Worm (Caenorhabditis elegans) whole organism, L3 larva: ENCODE measurements around the gene nhr-271.

Source experiments
- ZK546.5 ChIP-seq: sonication (generic microtip); optimal IDR thresholded peaks from 2 replicates; lab custom pipeline; 2017; ENCODE audit warnings: missing biosample characterization, missing genetic modification characterization
- ceh-82 ChIP-seq: fragments of 150-350 bp; optimal IDR thresholded peaks from 2 replicates; lab custom pipeline; 2014; ENCODE audit warnings: missing biosample characterization, missing genetic modification characterization
- ceh-9 ChIP-seq: sonication (generic microtip); optimal IDR thresholded peaks from 2 replicates; lab custom pipeline; 2018; ENCODE audit warnings: missing biosample characterization, missing genetic modification characterization
- daf-12 ChIP-seq: fragments of 150-350 bp; optimal IDR thresholded peaks from 2 replicates; lab custom pipeline; 2014; ENCODE audit warnings: missing biosample characterization, missing genetic modification reagents, missing genetic modification characterization
- egl-5 ChIP-seq: fragments of 150-350 bp; optimal IDR thresholded peaks from 2 replicates; lab custom pipeline; 2017; ENCODE audit warnings: missing biosample characterization, missing genetic modification reagents, missing genetic modification characterization, inconsistent platforms
- elt-1 ChIP-seq: fragments of 150-350 bp; optimal IDR thresholded peaks from 2 replicates; lab custom pipeline; 2014; ENCODE audit warnings: missing biosample characterization, missing genetic modification characterization
- elt-2 ChIP-seq: sonication (generic microtip); optimal IDR thresholded peaks from 2 replicates; lab custom pipeline; 2016; ENCODE audit warnings: missing genetic modification reagents, mild to moderate bottlenecking, missing genetic modification characterization, missing compliant biosample characterization
- fkh-10 ChIP-seq: sonication (generic microtip); optimal IDR thresholded peaks from 2 replicates; lab custom pipeline; 2017; ENCODE audit warnings: missing biosample characterization, missing genetic modification reagents, missing genetic modification characterization
- fkh-2 ChIP-seq: fragments of 150-350 bp; optimal IDR thresholded peaks from 2 replicates; lab custom pipeline; 2014; ENCODE audit warnings: missing biosample characterization, missing genetic modification reagents, missing genetic modification characterization
- hmg-11 ChIP-seq: sonication (generic microtip); optimal IDR thresholded peaks from 2 replicates; lab custom pipeline; 2016; ENCODE audit warnings: missing genetic modification characterization, missing compliant biosample characterization
- jun-1 ChIP-seq: fragments of 150-350 bp; optimal IDR thresholded peaks from 2 replicates; lab custom pipeline; 2014; ENCODE audit warnings: missing biosample characterization, missing genetic modification reagents, missing genetic modification characterization
- lin-15B ChIP-seq: fragments of 150-350 bp; optimal IDR thresholded peaks from 2 replicates; lab custom pipeline; 2014; ENCODE audit warnings: missing biosample characterization, missing genetic modification characterization
- lin-39 ChIP-seq: fragments of 150-350 bp; optimal IDR thresholded peaks from 2 replicates; lab custom pipeline; 2018; ENCODE audit warnings: missing biosample characterization, missing genetic modification reagents, missing genetic modification characterization
- mdl-1 ChIP-seq: fragments of 150-350 bp; optimal IDR thresholded peaks from 2 replicates; lab custom pipeline; 2014; ENCODE audit warnings: missing biosample characterization, missing genetic modification characterization
- nfya-1 ChIP-seq: sonication (generic microtip); optimal IDR thresholded peaks from 2 replicates; lab custom pipeline; 2017; ENCODE audit warnings: missing genetic modification characterization, mild to moderate bottlenecking, missing compliant biosample characterization, antibody characterized with exemption, moderate library complexity; ENCODE audit not compliant: insufficient read depth
- nhr-23 ChIP-seq: fragments of 150-350 bp; optimal IDR thresholded peaks from 2 replicates; lab custom pipeline; 2014; ENCODE audit warnings: missing biosample characterization, missing genetic modification reagents, missing genetic modification characterization
- nhr-25 ChIP-seq: sonication (generic microtip); optimal IDR thresholded peaks from 2 replicates; lab custom pipeline; 2017; ENCODE audit warnings: missing biosample characterization, missing genetic modification characterization
- nhr-67 ChIP-seq: fragments of 150-350 bp; optimal IDR thresholded peaks from 2 replicates; lab custom pipeline; 2014; ENCODE audit warnings: missing biosample characterization, missing genetic modification characterization
- nhr-76 ChIP-seq: fragments of 150-350 bp; sonication (generic microtip); optimal IDR thresholded peaks from 5 replicates; lab custom pipeline; 2014; ENCODE audit warnings: missing biosample characterization, missing genetic modification characterization
- skn-1 ChIP-seq: fragments of 150-350 bp; optimal IDR thresholded peaks from 2 replicates; lab custom pipeline; 2014; ENCODE audit warnings: missing biosample characterization, missing genetic modification characterization
- zag-1 ChIP-seq: fragments of 150-350 bp; optimal IDR thresholded peaks from 2 replicates; lab custom pipeline; 2014; ENCODE audit warnings: missing biosample characterization, missing genetic modification characterization

The nhr-271 gene

ce11 chrV:16539666-16540065, 40.7 kb downstream of the nhr-271 start:
- peak; percentile 86 for TF ChIP-seq nfya-1
- TF ChIP-seq daf-12: no peak
- TF ChIP-seq jun-1 (tag; lab: Kevin White, UChicago): no peak
- TF ChIP-seq, all 47 proteins: peak for 1

- TF ChIP-seq nfya-1: peak; percentile 83
- TF ChIP-seq elt-2 (tag; lab: Kevin White, UChicago): peak; percentile 36
- no peak for TF ChIP-seq hmg-11 (tag; lab: Kevin White, UChicago)
- TF ChIP-seq lin-15B: peak; percentile 73
- no peak for TF ChIP-seq mdl-1 (tag; lab: Kevin White, UChicago)
Measured at ce11 chrV:16537908-16538446, 42.3 kb downstream of the nhr-271 start, which contains the start of gene Y32B12B.2. Y32B12B.2 (plus strand) TSS chrV:16538396.

- TF ChIP-seq nhr-25 (tag; lab: Kevin White, UChicago) (no peak), elt-2 (tag; lab: Kevin White, UChicago) (no peak), fkh-2 (tag; lab: Kevin White, UChicago) (no peak), mdl-1 (tag; lab: Kevin White, UChicago) (no peak)
Measured at ce11 chrV:16536701-16537100, 43.6 kb downstream of the nhr-271 start, which contains the start of gene Y32B12B.1. Y32B12B.1 (plus strand) TSS chrV:16537001.

- TF ChIP-seq nfya-1 (no peak), nhr-67 (tag; lab: Kevin White, UChicago) (no peak), elt-1 (tag; lab: Kevin White, UChicago) (no peak), lin-39 (tag; lab: Kevin White, UChicago) (no peak), nhr-76 (tag; lab: Kevin White, UChicago) (no peak), zag-1 (tag; lab: Kevin White, UChicago) (no peak), skn-1 (tag; lab: Kevin White, UChicago) (no peak), ceh-82 (tag; lab: Kevin White, UChicago) (no peak), fkh-2 (tag; lab: Kevin White, UChicago) (no peak), ceh-9 (tag; lab: Kevin White, UChicago) (no peak), nhr-23 (tag; lab: Kevin White, UChicago) (no peak), egl-5 (tag; lab: Kevin White, UChicago) (no peak), fkh-10 (GFP tag; lab: Kevin White, UChicago) (no peak)
Measured at ce11 chrV:16535172-16535571, 45.2 kb downstream of the nhr-271 start, which contains the start of gene Y32B12B.8. Y32B12B.8 (plus strand) TSS chrV:16535472.

- TF ChIP-seq nfya-1 (no peak), skn-1 (tag; lab: Kevin White, UChicago) (no peak), ceh-82 (tag; lab: Kevin White, UChicago) (no peak), nhr-23 (tag; lab: Kevin White, UChicago) (no peak), lin-15B (no peak), ZK546.5 (tag; lab: Kevin White, UChicago) (no peak)
Measured at ce11 chrV:16534000-16534399, 46.3 kb downstream of the nhr-271 start, which contains the start of gene cpr-2. cpr-2 (minus strand) TSS chrV:16534100.
